Fruit fly (Drosophila melanogaster) whole organism, prepupa: ENCODE data around the gene Gnmt.

ENCODE experiments used
- Blimp-1 ChIP-seq: fragments of 200-800 bp; sonication (Bioruptor generic); optimal IDR thresholded peaks from 3 replicates; lab custom pipeline; 2017; ENCODE audit warnings: missing biosample characterization, missing genetic modification characterization, mild to moderate bottlenecking, moderate library complexity, missing genetic modification reagents
- CG4318 ChIP-seq: fragments of 200-800 bp; sonication (Bioruptor generic); optimal IDR thresholded peaks from 3 replicates; lab custom pipeline; 2017; ENCODE audit warnings: missing biosample characterization, mild to moderate bottlenecking, missing genetic modification characterization
- CG6808 ChIP-seq: fragments of 200-800 bp; sonication (Bioruptor generic); optimal IDR thresholded peaks from 3 replicates; lab custom pipeline; 2017; ENCODE audit warnings: missing biosample characterization, missing genetic modification characterization, mild to moderate bottlenecking, moderate library complexity, missing genetic modification reagents
- CG9139 ChIP-seq: fragments of 200-800 bp; sonication (Bioruptor generic); optimal IDR thresholded peaks from 3 replicates; lab custom pipeline; 2017; ENCODE audit warnings: missing biosample characterization, mild to moderate bottlenecking, missing genetic modification characterization
- Eip78C ChIP-seq: fragments of 200-800 bp; sonication (Bioruptor generic); peaks from one replicate; lab custom pipeline; 2016; ENCODE audit warnings: missing biosample characterization, missing genetic modification characterization
- Lpt ChIP-seq: fragments of 200-800 bp; sonication (Bioruptor generic); optimal IDR thresholded peaks from 3 replicates; lab custom pipeline; 2016; ENCODE audit warnings: missing biosample characterization, missing genetic modification characterization
- OdsH ChIP-seq: fragments of 200-800 bp; sonication (Bioruptor generic); optimal IDR thresholded peaks from 3 replicates; lab custom pipeline; 2016; ENCODE audit warnings: missing biosample characterization, missing genetic modification characterization
- Sox102F ChIP-seq: fragments of 200-800 bp; sonication (Bioruptor generic); optimal IDR thresholded peaks from 2 replicates; lab custom pipeline; 2016; ENCODE audit warnings: missing biosample characterization, mild to moderate bottlenecking, missing genetic modification characterization
- achi ChIP-seq: fragments of 200-800 bp; sonication (Bioruptor generic); optimal IDR thresholded peaks from 3 replicates; lab custom pipeline; 2016; ENCODE audit warnings: missing biosample characterization, missing genetic modification characterization
- cyc ChIP-seq: fragments of 200-800 bp; sonication (Bioruptor generic); optimal IDR thresholded peaks from 3 replicates; lab custom pipeline; 2016; ENCODE audit warnings: missing biosample characterization, missing genetic modification characterization
- fd59A ChIP-seq: fragments of 200-800 bp; sonication (Bioruptor generic); optimal IDR thresholded peaks from 2 replicates; lab custom pipeline; 2017; ENCODE audit warnings: missing biosample characterization, mild to moderate bottlenecking, missing genetic modification characterization, missing genetic modification reagents
- salr ChIP-seq, 2 experiments: fragments of 200-800 bp; sonication (Bioruptor generic); optimal IDR thresholded peaks; 3 replicates each; lab custom pipeline; 2016 to 2018; ENCODE audit warnings: missing biosample characterization in 2 of 2, missing genetic modification characterization in 2 of 2, mild to moderate bottlenecking in 1 of 2
- vri ChIP-seq: fragments of 200-800 bp; sonication (Bioruptor generic); optimal IDR thresholded peaks from 3 replicates; lab custom pipeline; 2016; ENCODE audit warnings: missing biosample characterization, mild to moderate bottlenecking, missing genetic modification characterization

- no peak for TF ChIP-seq salr (GFP tag; optimal IDR thresholded peaks at IDR 0.05; lab: Kevin White, UChicago)
- TF ChIP-seq Eip78C = no peak
- TF ChIP-seq CG4318 (GFP tag; lab: Kevin White, UChicago) = no peak
- no peak for TF ChIP-seq Sox102F (GFP tag; lab: Kevin White, UChicago)
- no peak for TF ChIP-seq cyc
- peak; percentile 68 for TF ChIP-seq CG6808 (GFP tag; lab: Kevin White, UChicago)
- TF ChIP-seq Blimp-1 (GFP tag; lab: Kevin White, UChicago) = no peak
- TF ChIP-seq vri (GFP tag; lab: Kevin White, UChicago) = no peak
- no peak for TF ChIP-seq fd59A (GFP tag; lab: Kevin White, UChicago)
- no peak for TF ChIP-seq Lpt (GFP tag; lab: Kevin White, UChicago)
- peak; percentile 75 for TF ChIP-seq CG9139 (GFP tag; lab: Kevin White, UChicago)
- no peak for TF ChIP-seq OdsH (GFP tag; lab: Kevin White, UChicago)
- TF ChIP-seq achi (GFP tag; lab: Kevin White, UChicago) = no peak
These were observed 42.5 kb downstream of the Gnmt start for dm6 chr3R:12716894-12717293.
